Worm (Caenorhabditis elegans) whole organism, L4/young adult: Measurements from ENCODE around the gene ddi-1.

Experiments
- W03F9.2 ChIP-seq: fragments of 150-350 bp; optimal IDR thresholded peaks from 2 replicates; lab custom pipeline; 2014; ENCODE audit warnings: missing biosample characterization, missing genetic modification characterization
- dao-5 ChIP-seq: sonication (generic microtip); optimal IDR thresholded peaks from 2 replicates; lab custom pipeline; 2016; ENCODE audit warnings: missing genotype, missing genetic modification characterization, moderate library complexity, missing compliant biosample characterization
- him-1 ChIP-seq: sonication (generic microtip); optimal IDR thresholded peaks from 2 replicates; lab custom pipeline; 2016; ENCODE audit warnings: missing genotype, missing genetic modification reagents, missing genetic modification characterization, missing compliant biosample characterization

ce11 chrIV:6552036-6552435, 29.4 kb downstream of the ddi-1 start:
- TF ChIP-seq W03F9.2 (tag; lab: Kevin White, UChicago) (no peak), him-1 (tag; lab: Kevin White, UChicago) (no peak), dao-5 (no peak)
